Worm (Caenorhabditis elegans) whole organism, young adult: ENCODE results near the gene ifb-2.

ENCODE experiments used
- F52B5.7 ChIP-seq: sonication (generic microtip); optimal IDR thresholded peaks from 2 replicates; lab custom pipeline; 2016; ENCODE audit warnings: mild to moderate bottlenecking, missing genetic modification characterization, missing compliant biosample characterization
- akir-1 ChIP-seq: fragments of 200-800 bp; sonication (Bioruptor generic); optimal IDR thresholded peaks from 2 replicates; lab custom pipeline; 2018; ENCODE audit warnings: mild to moderate bottlenecking, missing genetic modification characterization, moderate library complexity, missing compliant biosample characterization
- madf-6 ChIP-seq: fragments of 200-800 bp; sonication (Bioruptor generic); IDR thresholded peaks from 2 replicates; pipeline ENCODE4 v1.3.6; 2022; ENCODE audit warnings: missing genetic modification reagents, missing genetic modification characterization, missing compliant biosample characterization
- nfya-1 ChIP-seq: sonication (generic microtip); optimal IDR thresholded peaks from 2 replicates; lab custom pipeline; 2017; ENCODE audit warnings: antibody characterized with exemption, missing compliant biosample characterization, missing genetic modification characterization, borderline replicate concordance; ENCODE audit not compliant: insufficient read depth
- snpc-4 ChIP-seq, 5 experiments: fragments of 150-350 bp in 1 of 5; sonication (generic microtip) in 4 of 5; optimal IDR thresholded peaks; 2 replicates each; lab custom pipeline; 2014 to 2018; ENCODE audit warnings: missing genetic modification characterization in 5 of 5, missing biosample characterization in 3 of 5, antibody characterized with exemption in 2 of 5, mild to moderate bottlenecking in 2 of 5, missing compliant biosample characterization in 2 of 5, missing genotype in 2 of 5, moderate library complexity in 2 of 5, missing genetic modification reagents in 1 of 5
- unc-62 ChIP-seq: fragments of 150-350 bp; optimal IDR thresholded peaks from 2 replicates; lab custom pipeline; 2014; ENCODE audit warnings: missing biosample characterization, missing genetic modification reagents, missing genetic modification characterization

ce11 chrII:5799553-5799952 is 49.6 kb downstream of the ifb-2 start, which contains the start of gene K05F1.8:
- TF ChIP-seq snpc-4 (GFP tag; optimal IDR thresholded peaks at IDR 0.05; lab: Kevin White, UChicago) (no peak), snpc-4 (tag; optimal IDR thresholded peaks at IDR 0.05; lab: Kevin White, UChicago) (no peak), nfya-1 (tag; lab: Kevin White, UChicago) (no peak), akir-1 (GFP tag; lab: Kevin White, UChicago) (no peak), madf-6 (no peak), F52B5.7 (tag; lab: Kevin White, UChicago) (no peak), unc-62 (GFP tag; lab: Kevin White, UChicago) (no peak)
